Fruit fly (Drosophila melanogaster) whole organism, embryonic: Measurements from ENCODE around the gene CG10317.

Source experiments
- ATbp ChIP-seq: fragments of 200-800 bp; sonication (Bioruptor generic); optimal IDR thresholded peaks from 2 replicates; lab custom pipeline; 2017; ENCODE audit warnings: missing biosample characterization, mild to moderate bottlenecking, missing genetic modification characterization, missing genetic modification reagents
- Abd-B ChIP-seq: fragments of 200-800 bp; sonication (Bioruptor generic); optimal IDR thresholded peaks from 2 replicates; lab custom pipeline; 2018; ENCODE audit warnings: missing biosample characterization, mild to moderate bottlenecking, missing genetic modification characterization, moderate library complexity
- Ada2b ChIP-seq: fragments of 200-800 bp; sonication (Bioruptor generic); IDR thresholded peaks from 2 replicates; pipeline ENCODE4 v1.3.6; 2022; ENCODE audit warnings: missing biosample characterization, missing genetic modification characterization
- Atf3 ChIP-seq: fragments of 200-800 bp; sonication (Bioruptor generic); optimal IDR thresholded peaks from 3 replicates; lab custom pipeline; 2016; ENCODE audit warnings: missing biosample characterization, missing genetic modification characterization
- B-H2 ChIP-seq: fragments of 200-800 bp; sonication (Bioruptor generic); optimal IDR thresholded peaks from 2 replicates; lab custom pipeline; 2018; ENCODE audit warnings: missing biosample characterization, mild to moderate bottlenecking, missing genetic modification characterization
- BEAF-32 ChIP-seq: fragments of 200-800 bp; sonication (Bioruptor generic); optimal IDR thresholded peaks from 3 replicates; lab custom pipeline; 2017; ENCODE audit warnings: missing biosample characterization, missing genetic modification characterization, mild to moderate bottlenecking, moderate library complexity, missing genetic modification reagents
- Bgb ChIP-seq: fragments of 200-800 bp; sonication (Bioruptor generic); IDR thresholded peaks from 2 replicates; pipeline ENCODE4 v1.3.6; 2022; ENCODE audit warnings: missing biosample characterization, missing genetic modification characterization; ENCODE audit not compliant: partially characterized antibody
- Bteb2 ChIP-seq: fragments of 200-800 bp; sonication (Bioruptor generic); optimal IDR thresholded peaks from 2 replicates; lab custom pipeline; 2016; ENCODE audit warnings: missing biosample characterization, missing genetic modification characterization
- CG10147 ChIP-seq: fragments of 200-800 bp; sonication (Bioruptor generic); optimal IDR thresholded peaks from 2 replicates; lab custom pipeline; 2019; ENCODE audit warnings: missing biosample characterization, mild to moderate bottlenecking, missing genetic modification characterization, moderate library complexity
- CG11560 ChIP-seq: fragments of 200-800 bp; sonication (Bioruptor generic); IDR thresholded peaks from 3 replicates; pipeline ENCODE4 v1.3.6; 2022; ENCODE audit warnings: missing biosample characterization, missing genetic modification characterization
- CG14667 ChIP-seq: fragments of 200-800 bp; sonication (Bioruptor generic); IDR thresholded peaks from 2 replicates; pipeline ENCODE4 v1.3.6; 2022; ENCODE audit warnings: missing biosample characterization, missing genetic modification characterization
- CG17328 ChIP-seq: fragments of 200-800 bp; sonication (Bioruptor generic); IDR thresholded peaks from 2 replicates; pipeline ENCODE4 v1.3.6; 2022; ENCODE audit warnings: missing biosample characterization, missing genetic modification characterization
- CG17612 ChIP-seq: fragments of 200-800 bp; sonication (Bioruptor generic); IDR thresholded peaks from 2 replicates; pipeline ENCODE4 v1.3.6; 2022; ENCODE audit warnings: missing biosample characterization, missing genetic modification characterization
- CG2199 ChIP-seq: fragments of 200-800 bp; sonication (Bioruptor generic); IDR thresholded peaks from 3 replicates; pipeline ENCODE4 v1.3.6; 2022; ENCODE audit warnings: missing biosample characterization, missing genetic modification characterization
- CG30431 ChIP-seq: fragments of 200-800 bp; sonication (Bioruptor generic); optimal IDR thresholded peaks from 2 replicates; lab custom pipeline; 2017; ENCODE audit warnings: missing biosample characterization, missing genetic modification characterization
- CG31441 ChIP-seq: fragments of 200-800 bp; sonication (Bioruptor generic); IDR thresholded peaks from 2 replicates; pipeline ENCODE4 v1.3.6; 2022; ENCODE audit warnings: missing biosample characterization, missing genetic modification characterization
- CG32772 ChIP-seq: fragments of 200-800 bp; sonication (Bioruptor generic); IDR thresholded peaks from 2 replicates; pipeline ENCODE4 v1.3.6; 2022; ENCODE audit warnings: missing biosample characterization, missing genetic modification characterization
- CG33557 ChIP-seq: fragments of 200-800 bp; sonication (Bioruptor generic); optimal IDR thresholded peaks from 2 replicates; lab custom pipeline; 2019; ENCODE audit warnings: missing biosample characterization, mild to moderate bottlenecking, missing genetic modification characterization, moderate library complexity
- CG3847 ChIP-seq: fragments of 200-800 bp; sonication (Bioruptor generic); IDR thresholded peaks from 2 replicates; pipeline ENCODE4 v1.3.6; 2022; ENCODE audit warnings: missing biosample characterization, missing genetic modification characterization
- CG6175 ChIP-seq: fragments of 200-800 bp; sonication (Bioruptor generic); IDR thresholded peaks from 3 replicates; pipeline ENCODE4 v1.3.6; 2022; ENCODE audit warnings: missing biosample characterization, missing genetic modification characterization
- CG7372 ChIP-seq: fragments of 200-800 bp; sonication (Bioruptor generic); IDR thresholded peaks from 2 replicates; pipeline ENCODE4 v1.3.6; 2022; ENCODE audit warnings: missing biosample characterization, missing genetic modification characterization
- CG7745 ChIP-seq: fragments of 200-800 bp; sonication (Bioruptor generic); optimal IDR thresholded peaks from 2 replicates; lab custom pipeline; 2018; ENCODE audit warnings: missing biosample characterization, mild to moderate bottlenecking, missing genetic modification characterization, moderate library complexity
- CG7839 ChIP-seq: fragments of 200-800 bp; sonication (Bioruptor generic); optimal IDR thresholded peaks from 3 replicates; lab custom pipeline; 2018; ENCODE audit warnings: missing biosample characterization, mild to moderate bottlenecking, missing genetic modification characterization, moderate library complexity
- ERR ChIP-seq: fragments of 200-800 bp; sonication (Bioruptor generic); optimal IDR thresholded peaks from 2 replicates; lab custom pipeline; 2016; ENCODE audit warnings: missing biosample characterization, missing genetic modification characterization
- Elba2 ChIP-seq: fragments of 200-800 bp; sonication (Bioruptor generic); optimal IDR thresholded peaks from 3 replicates; lab custom pipeline; 2016; ENCODE audit warnings: missing biosample characterization, missing genetic modification characterization
- H2.0 ChIP-seq: fragments of 200-800 bp; sonication (Bioruptor generic); IDR thresholded peaks from 2 replicates; pipeline ENCODE4 v1.3.6; 2022; ENCODE audit warnings: missing biosample characterization, missing genetic modification characterization
- HLH3B ChIP-seq: fragments of 200-800 bp; sonication (Bioruptor generic); IDR thresholded peaks from 2 replicates; pipeline ENCODE4 v1.3.6; 2022; ENCODE audit warnings: missing biosample characterization, missing genetic modification characterization
- HLHmδ ChIP-seq: fragments of 200-800 bp; sonication (Bioruptor generic); optimal IDR thresholded peaks from 2 replicates; lab custom pipeline; 2018; ENCODE audit warnings: missing biosample characterization, mild to moderate bottlenecking, missing genetic modification characterization, moderate library complexity
- Hey ChIP-seq: fragments of 200-800 bp; sonication (Bioruptor generic); optimal IDR thresholded peaks from 3 replicates; lab custom pipeline; 2018; ENCODE audit warnings: missing biosample characterization, mild to moderate bottlenecking, missing genetic modification characterization
- Lpt ChIP-seq: fragments of >200 bp; optimal IDR thresholded peaks from 2 replicates; lab custom pipeline; 2018; ENCODE audit warnings: missing biosample characterization, missing genetic modification characterization
- Med ChIP-seq: fragments of 200-800 bp; sonication (Bioruptor generic); peaks from one replicate; lab custom pipeline; 2016; ENCODE audit warnings: missing biosample characterization, missing genetic modification characterization, mild to moderate bottlenecking, inconsistent platforms, moderate library complexity
- Myb ChIP-seq: fragments of 200-800 bp; sonication (Bioruptor generic); optimal IDR thresholded peaks from 2 replicates; lab custom pipeline; 2016; ENCODE audit warnings: missing biosample characterization, missing genetic modification characterization
- Rfx ChIP-seq: fragments of 200-800 bp; sonication (Bioruptor generic); IDR thresholded peaks from 2 replicates; pipeline ENCODE4 v1.3.6; 2022; ENCODE audit warnings: missing biosample characterization, missing genetic modification characterization
- ab ChIP-seq: fragments of 200-800 bp; sonication (Bioruptor generic); optimal IDR thresholded peaks from 2 replicates; lab custom pipeline; 2016; ENCODE audit warnings: missing biosample characterization, missing genetic modification characterization
- ac ChIP-seq: fragments of 200-800 bp; sonication (Bioruptor generic); optimal IDR thresholded peaks from 3 replicates; lab custom pipeline; 2017; ENCODE audit warnings: missing biosample characterization, mild to moderate bottlenecking, missing genetic modification characterization
- ara ChIP-seq: fragments of 200-800 bp; sonication (Bioruptor generic); IDR thresholded peaks from 2 replicates; pipeline ENCODE4 v1.3.6; 2022; ENCODE audit warnings: missing biosample characterization, missing genetic modification characterization
- bab2 ChIP-seq: fragments of 200-800 bp; sonication (Bioruptor generic); optimal IDR thresholded peaks from 2 replicates; lab custom pipeline; 2016; ENCODE audit warnings: missing biosample characterization, missing genetic modification characterization
- caup ChIP-seq: fragments of 200-800 bp; sonication (Bioruptor generic); optimal IDR thresholded peaks from 3 replicates; lab custom pipeline; 2017; ENCODE audit warnings: missing biosample characterization, mild to moderate bottlenecking, missing genetic modification characterization, moderate library complexity; ENCODE audit not compliant: severe bottlenecking
- crol ChIP-seq: fragments of 200-800 bp; sonication (Bioruptor generic); IDR thresholded peaks from 2 replicates; pipeline ENCODE4 v1.3.6; 2022; ENCODE audit warnings: missing biosample characterization, missing genetic modification characterization
- cwo ChIP-seq: fragments of 200-800 bp; sonication (Bioruptor generic); optimal IDR thresholded peaks from 3 replicates; lab custom pipeline; 2017; ENCODE audit warnings: missing biosample characterization, missing genetic modification characterization, mild to moderate bottlenecking, moderate library complexity, missing genetic modification reagents
- disco-r ChIP-seq: fragments of 200-800 bp; sonication (Bioruptor generic); optimal IDR thresholded peaks from 2 replicates; lab custom pipeline; 2016; ENCODE audit warnings: missing biosample characterization, missing genetic modification characterization
- fd64A ChIP-seq: fragments of 200-800 bp; sonication (Bioruptor generic); optimal IDR thresholded peaks from 3 replicates; lab custom pipeline; 2018; ENCODE audit warnings: missing biosample characterization, mild to moderate bottlenecking, missing genetic modification characterization
- gcm2 ChIP-seq: fragments of 200-800 bp; sonication (Bioruptor generic); optimal IDR thresholded peaks from 2 replicates; lab custom pipeline; 2016; ENCODE audit warnings: missing biosample characterization, missing genetic modification characterization
- gt ChIP-seq: fragments of 200-800 bp; sonication (Bioruptor generic); IDR thresholded peaks from 2 replicates; pipeline ENCODE4 v1.3.6; 2022; ENCODE audit warnings: missing biosample characterization, missing genetic modification characterization
- jumu ChIP-seq: fragments of 200-800 bp; sonication (Bioruptor generic); optimal IDR thresholded peaks from 3 replicates; lab custom pipeline; 2016; ENCODE audit warnings: missing biosample characterization, missing genetic modification characterization
- lmd ChIP-seq: fragments of 200-800 bp; sonication (Bioruptor generic); IDR thresholded peaks from 2 replicates; pipeline ENCODE4 v1.3.6; 2022; ENCODE audit warnings: missing biosample characterization, missing genetic modification characterization
- mirr ChIP-seq: fragments of 200-800 bp; sonication (Bioruptor generic); optimal IDR thresholded peaks from 3 replicates; lab custom pipeline; 2018; ENCODE audit warnings: missing biosample characterization, mild to moderate bottlenecking, missing genetic modification characterization
- nerfin-2 ChIP-seq: fragments of 200-800 bp; sonication (Bioruptor generic); IDR thresholded peaks from 2 replicates; pipeline ENCODE4 v1.3.6; 2022; ENCODE audit warnings: missing biosample characterization, missing genetic modification characterization; ENCODE audit not compliant: partially characterized antibody
- pzg ChIP-seq: fragments of 200-800 bp; sonication (Bioruptor generic); optimal IDR thresholded peaks from 3 replicates; lab custom pipeline; 2018; ENCODE audit warnings: missing biosample characterization, mild to moderate bottlenecking, missing genetic modification characterization, moderate library complexity
- sc ChIP-seq, 3 experiments: fragments of >200 bp in 2 of 3; fragments of 200-800 bp in 1 of 3; sonication (Bioruptor generic) in 1 of 3; optimal IDR thresholded peaks; 2 replicates in 2 of 3; 3 replicates in 1 of 3; lab custom pipeline; 2017; ENCODE audit warnings: mild to moderate bottlenecking in 1 of 3, missing biosample characterization in 1 of 3, missing genetic modification characterization in 1 of 3, missing genetic modification reagents in 1 of 3
- vnd ChIP-seq: fragments of 200-800 bp; sonication (Bioruptor generic); IDR thresholded peaks from 3 replicates; pipeline ENCODE4 v1.3.6; 2022; ENCODE audit warnings: missing biosample characterization, missing genetic modification characterization; ENCODE audit not compliant: partially characterized antibody

Gene CG10317

dm6 chr3R:16337053-16337385, 33.3 kb downstream of the CG10317 start (continued):
- no peak for TF ChIP-seq Bteb2 (GFP tag; lab: Kevin White, UChicago)
- no peak for TF ChIP-seq caup (GFP tag; lab: Kevin White, UChicago)
- TF ChIP-seq bab2 (GFP tag; lab: Kevin White, UChicago) = no peak
- TF ChIP-seq CG6175 (GFP tag; lab: Robert Waterston, UW) = no peak
- TF ChIP-seq HLHmδ (GFP tag; lab: Kevin White, UChicago) = no peak
- peak; percentile 57 for TF ChIP-seq CG7839 (tag; lab: Kevin White, UChicago)
- peak; percentile 36; the same call in 1 of the 2 replicates for TF ChIP-seq HLH3B (GFP tag; lab: Robert Waterston, UW)
- TF ChIP-seq CG31441 (GFP tag; lab: Robert Waterston, UW) = peak; percentile 52; the same call in 1 of the 2 replicates
- 0 out of 2 replicates have a peak, but pooled peaks have one; percentile 6 for TF ChIP-seq CG3847
- TF ChIP-seq CG17328 (GFP tag; lab: Robert Waterston, UW) = peak; percentile 64
- peak; percentile 66 for TF ChIP-seq CG30431
- TF ChIP-seq Atf3 = peak; percentile 35
- TF ChIP-seq Bgb = no peak
- TF ChIP-seq sc (optimal IDR thresholded peaks at IDR 0.05; lab: Kevin White, UChicago) = no peak
- no peak for TF ChIP-seq sc (GFP tag; optimal IDR thresholded peaks at IDR 0.05; lab: Kevin White, UChicago)
- 0 out of 2 replicates have a peak, but pooled peaks have one; percentile 2 for TF ChIP-seq H2.0 (GFP tag; lab: Robert Waterston, UW)
- no peak for TF ChIP-seq CG10147
- peak; percentile 36 for TF ChIP-seq gcm2 (GFP tag; lab: Kevin White, UChicago)
- TF ChIP-seq ac = peak; percentile 91
- no peak for TF ChIP-seq CG11560 (tag; lab: Robert Waterston, UW)
- no peak for TF ChIP-seq Lpt
- TF ChIP-seq CG7745 (tag; lab: Kevin White, UChicago) = peak; percentile 65
- TF ChIP-seq Hey (tag; lab: Kevin White, UChicago) = no peak
- no peak for TF ChIP-seq fd64A (GFP tag; lab: Kevin White, UChicago)
- no peak for TF ChIP-seq vnd (GFP tag; lab: Robert Waterston, UW)
- TF ChIP-seq CG17612 (GFP tag; lab: Robert Waterston, UW) = no peak
- peak; percentile 11 for TF ChIP-seq Myb (GFP tag; lab: Kevin White, UChicago)
- TF ChIP-seq B-H2 = no peak
- TF ChIP-seq lmd (GFP tag; lab: Robert Waterston, UW) = peak; percentile 60
- peak; percentile 83 for TF ChIP-seq ara (GFP tag; lab: Robert Waterston, UW)
- peak; percentile 67 for TF ChIP-seq jumu (GFP tag; lab: Kevin White, UChicago)
- peak; percentile 64 for TF ChIP-seq CG33557
- TF ChIP-seq Abd-B (GFP tag; lab: Kevin White, UChicago) = no peak
- 0 out of 2 replicates have a peak, but pooled peaks have one; percentile 23 for TF ChIP-seq CG14667 (GFP tag; lab: Robert Waterston, UW)
- no peak for TF ChIP-seq nerfin-2
- no peak for TF ChIP-seq crol (GFP tag; lab: Robert Waterston, UW)
- TF ChIP-seq CG7372 (GFP tag; lab: Robert Waterston, UW) = no peak
- no peak for TF ChIP-seq Rfx (GFP tag; lab: Robert Waterston, UW)
- TF ChIP-seq BEAF-32 (GFP tag; lab: Kevin White, UChicago) = no peak
- peak; percentile 39 for TF ChIP-seq Elba2 (GFP tag; lab: Kevin White, UChicago)
- no peak for TF ChIP-seq disco-r (GFP tag; lab: Kevin White, UChicago)
- TF ChIP-seq cwo (GFP tag; lab: Kevin White, UChicago) = no peak
- peak; percentile 89 for TF ChIP-seq Med (GFP tag; lab: Kevin White, UChicago)
- TF ChIP-seq gt (GFP tag; lab: Robert Waterston, UW) = no peak
- TF ChIP-seq CG32772 (GFP tag; lab: Robert Waterston, UW) = 0 out of 2 replicates have a peak, but pooled peaks have one; percentile 26
- TF ChIP-seq Ada2b = no peak
- TF ChIP-seq CG2199 (GFP tag; lab: Robert Waterston, UW) = no peak
- no peak for TF ChIP-seq pzg
- no peak for TF ChIP-seq mirr
- no peak for TF ChIP-seq ab
- TF ChIP-seq ERR = no peak
- TF ChIP-seq ATbp (GFP tag; lab: Kevin White, UChicago) = no peak
